Worm (Caenorhabditis elegans) whole organism, late embryonic: ENCODE measurements around the gene R05F9.11.

ENCODE experiments used
- F13H6.1 ChIP-seq: sonication (generic microtip); optimal IDR thresholded peaks from 2 replicates; lab custom pipeline; 2016; ENCODE audit warnings: missing genetic modification characterization, missing compliant biosample characterization
- ama-1 ChIP-seq: fragments of 150-350 bp; optimal IDR thresholded peaks from 2 replicates; lab custom pipeline; 2014
- ceh-34 ChIP-seq: sonication (generic microtip); optimal IDR thresholded peaks from 2 replicates; lab custom pipeline; 2016; ENCODE audit warnings: mild to moderate bottlenecking, missing genetic modification characterization, missing compliant biosample characterization
- fkh-10 ChIP-seq: fragments of 150-350 bp; optimal IDR thresholded peaks from 2 replicates; lab custom pipeline; 2014; ENCODE audit warnings: missing biosample characterization, missing genetic modification reagents, missing genetic modification characterization
- hlh-15 ChIP-seq: sonication (generic microtip); optimal IDR thresholded peaks from 2 replicates; lab custom pipeline; 2016; ENCODE audit warnings: missing genetic modification characterization, missing compliant biosample characterization
- hlh-6 ChIP-seq: sonication (generic microtip); optimal IDR thresholded peaks from 2 replicates; lab custom pipeline; 2016; ENCODE audit warnings: missing genotype, missing genetic modification characterization, missing compliant biosample characterization
- pha-4 ChIP-seq: fragments of 150-350 bp; optimal IDR thresholded peaks from 2 replicates; lab custom pipeline; 2018; ENCODE audit warnings: missing biosample characterization, missing genetic modification reagents, missing genetic modification characterization
- tbx-7 ChIP-seq: sonication (generic microtip); optimal IDR thresholded peaks from 2 replicates; lab custom pipeline; 2016; ENCODE audit warnings: missing genotype, missing genetic modification characterization, missing compliant biosample characterization
- unc-55 ChIP-seq: sonication (generic microtip); optimal IDR thresholded peaks from 2 replicates; lab custom pipeline; 2017; ENCODE audit warnings: missing biosample characterization, missing genetic modification reagents, missing genetic modification characterization

DNA sequence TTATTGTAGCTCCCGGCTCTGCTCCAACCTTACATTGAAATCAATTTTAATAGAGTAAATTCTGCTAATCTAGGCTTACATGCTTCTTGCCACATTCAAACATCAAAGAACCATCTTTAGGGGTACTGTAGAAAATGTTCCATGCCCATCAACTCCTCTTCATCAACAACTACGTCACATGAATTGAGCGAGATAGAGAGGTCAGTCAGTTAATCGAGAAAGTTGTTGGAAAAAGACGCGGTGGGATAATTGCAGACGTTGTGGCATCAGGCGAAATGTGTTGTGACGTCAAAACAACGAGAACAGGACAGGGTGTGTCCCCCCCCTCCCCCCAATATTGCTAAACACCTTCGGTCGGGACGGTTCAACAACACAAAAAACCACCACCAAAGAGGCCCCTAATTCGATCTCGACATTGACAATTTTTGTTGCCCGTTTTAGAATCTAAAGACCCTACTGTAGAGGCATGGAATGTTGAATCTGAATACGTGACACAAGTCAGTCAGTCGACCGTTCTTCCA, 4.5 kb upstream of the R05F9.11 start:
- TF ChIP-seq ama-1: no peak
- no peak for TF ChIP-seq hlh-6 (tag; lab: Kevin White, UChicago)
- TF ChIP-seq hlh-15: no peak
- TF ChIP-seq unc-55 (GFP tag; lab: Kevin White, UChicago): no peak
- no peak for TF ChIP-seq ceh-34 (tag; lab: Kevin White, UChicago)
- no peak for TF ChIP-seq tbx-7 (tag; lab: Kevin White, UChicago)
- no peak for TF ChIP-seq pha-4
- TF ChIP-seq fkh-10: no peak
- no peak for TF ChIP-seq F13H6.1 (tag; lab: Kevin White, UChicago)
